Fruit fly (Drosophila melanogaster): Measurements from ENCODE around the gene PK2-R1.

- TF ChIP-seq CG6813 (GFP tag; optimal IDR thresholded peaks at IDR 0.05) (no peak), CG16863 (GFP tag; optimal IDR thresholded peaks at IDR 0.05) (no peak), CG5180 (GFP tag; optimal IDR thresholded peaks at IDR 0.05) (no peak), lilli (GFP tag; optimal IDR thresholded peaks at IDR 0.05) (no peak), CG18619 (GFP tag; optimal IDR thresholded peaks at IDR 0.05) (no peak)
Observed at dm6 chr3R:13304512-13305069, 33.5 kb upstream of the PK2-R1 start.

All from whole organism, embryonic.